Worm (Caenorhabditis elegans): ENCODE results near the gene fln-1.

fln-1 gene

ce11 chrIV:322497-322896 lies 53.3 kb downstream of the fln-1 start, which contains the start of gene grl-26 (continued):
- TF ChIP-seq F52B5.7 (tag; optimal IDR thresholded peaks at IDR 0.05) (peak; percentile 33), sea-2 (GFP tag; IDR thresholded peaks at IDR 0.05) (no peak), snpc-1.1 (tag; optimal IDR thresholded peaks at IDR 0.05; ENCODE audit: insufficient read depth) (peak; percentile 42), snpc-3.4 (tag; optimal IDR thresholded peaks at IDR 0.05) (peak; percentile 63), egrh-3 (GFP tag; IDR thresholded peaks at IDR 0.05) (peak; percentile 48), pbrm-1 (GFP tag; IDR thresholded peaks at IDR 0.05) (peak; percentile 75), snpc-4 (GFP tag; optimal IDR thresholded peaks at IDR 0.05) (peak; percentile 76), snpc-4 (tag; optimal IDR thresholded peaks at IDR 0.05) (peak in 2 of 4 experiments; percentile 48 to 65), lsl-1 (GFP tag; optimal IDR thresholded peaks at IDR 0.05) (peak; percentile 25), aptf-3 (GFP tag; IDR thresholded peaks at IDR 0.05) (no peak), K11D2.4 (GFP tag; IDR thresholded peaks at IDR 0.05) (no peak), D2030.7 (GFP tag; IDR thresholded peaks at IDR 0.05) (peak; percentile 78), tbp1 (GFP tag; optimal IDR thresholded peaks at IDR 0.05) (peak; percentile 98), ceh-58 (GFP tag; IDR thresholded peaks at IDR 0.05) (no peak), madf-3 (GFP tag; IDR thresholded peaks at IDR 0.05) (no peak), attf-5 (GFP tag; optimal IDR thresholded peaks at IDR 0.05) (peak; percentile 55), him-1 (tag; optimal IDR thresholded peaks at IDR 0.05) (peak; percentile 89), F37B4.10 (GFP tag; IDR thresholded peaks at IDR 0.05) (0 out of 2 replicates have a peak, but pooled peaks have one; percentile 86), dpff-1 (tag; optimal IDR thresholded peaks at IDR 0.05) (no peak), die-1 (tag; optimal IDR thresholded peaks at IDR 0.05) (peak; percentile 88), ama-1 (optimal IDR thresholded peaks at IDR 0.05) (no peak), ama-1 (GFP tag; optimal IDR thresholded peaks at IDR 0.05) (peak; percentile 70 to 78), ets-4 (GFP tag; optimal IDR thresholded peaks at IDR 0.05) (no peak), Y67H2A.10 (GFP tag; conservative IDR thresholded peaks at IDR 0.05) (no peak), lin-40 (tag; optimal IDR thresholded peaks at IDR 0.05) (no peak), chd-7 (tag; optimal IDR thresholded peaks at IDR 0.05) (peak; percentile 48), madf-8 (GFP tag; conservative IDR thresholded peaks at IDR 0.05) (no peak), T26A5.8 (tag; optimal IDR thresholded peaks at IDR 0.05) (no peak), efl-1 (GFP tag; optimal IDR thresholded peaks at IDR 0.05) (no peak), hmg-20 (GFP tag; IDR thresholded peaks at IDR 0.05) (0 out of 2 replicates have a peak, but pooled peaks have one; percentile 14), ztf-3 (GFP tag; optimal IDR thresholded peaks at IDR 0.05) (no peak), mcd-1 (GFP tag; IDR thresholded peaks at IDR 0.05) (peak; percentile 63), zfh-2 (GFP tag; conservative IDR thresholded peaks at IDR 0.05) (no peak), rec-8 (tag; optimal IDR thresholded peaks at IDR 0.05) (peak; percentile 67 to 75), atf-7 (tag; optimal IDR thresholded peaks at IDR 0.05) (peak; percentile 1), mxl-1 (tag; optimal IDR thresholded peaks at IDR 0.05) (peak; percentile 57), repo-1 (tag; optimal IDR thresholded peaks at IDR 0.05) (peak; percentile 53), F49E8.2 (tag; optimal IDR thresholded peaks at IDR 0.05; ENCODE audit: insufficient read depth) (peak; percentile 51), sdz-38 (tag; optimal IDR thresholded peaks at IDR 0.05) (no peak), C06A6.2 (GFP tag; conservative IDR thresholded peaks at IDR 0.05) (0 out of 2 replicates have a peak, but pooled peaks have one; percentile 40), F57C9.4 (tag; optimal IDR thresholded peaks at IDR 0.05) (no peak), ceh-91 (GFP tag; IDR thresholded peaks at IDR 0.05) (no peak), ceh-27 (GFP tag; optimal IDR thresholded peaks at IDR 0.05) (peak; percentile 28), hsf-1 (GFP tag; IDR thresholded peaks at IDR 0.05) (no peak), mel-28 (tag; optimal IDR thresholded peaks at IDR 0.05; ENCODE audit: borderline replicate concordance) (no peak), mes-4 (tag; optimal IDR thresholded peaks at IDR 0.05) (peak; percentile 85), bed-2 (GFP tag; IDR thresholded peaks at IDR 0.05) (0 out of 2 replicates have a peak, but pooled peaks have one; percentile 31), T07F8.4 (tag; optimal IDR thresholded peaks at IDR 0.05) (peak; percentile 64), attf-3 (GFP tag; conservative IDR thresholded peaks at IDR 0.05) (0 out of 2 replicates have a peak, but pooled peaks have one; percentile 22)

All from whole organism, young adult.